Worm (Caenorhabditis elegans): ENCODE measurements around the gene gst-7.

- TF ChIP-seq him-1 (tag; optimal IDR thresholded peaks at IDR 0.05) = no peak
- no peak for TF ChIP-seq W03F9.2 (tag; optimal IDR thresholded peaks at IDR 0.05)
- TF ChIP-seq dao-5 (tag; optimal IDR thresholded peaks at IDR 0.05) = no peak
These were observed 18.5 kb upstream of the gst-7 start, which contains the start of the genes mpst-4 and F11G11.14 for ce11 chrII:4863357-4863756.
